Worm (Caenorhabditis elegans): ENCODE results near the gene F59F4.3.

Gene F59F4.3

DNA sequence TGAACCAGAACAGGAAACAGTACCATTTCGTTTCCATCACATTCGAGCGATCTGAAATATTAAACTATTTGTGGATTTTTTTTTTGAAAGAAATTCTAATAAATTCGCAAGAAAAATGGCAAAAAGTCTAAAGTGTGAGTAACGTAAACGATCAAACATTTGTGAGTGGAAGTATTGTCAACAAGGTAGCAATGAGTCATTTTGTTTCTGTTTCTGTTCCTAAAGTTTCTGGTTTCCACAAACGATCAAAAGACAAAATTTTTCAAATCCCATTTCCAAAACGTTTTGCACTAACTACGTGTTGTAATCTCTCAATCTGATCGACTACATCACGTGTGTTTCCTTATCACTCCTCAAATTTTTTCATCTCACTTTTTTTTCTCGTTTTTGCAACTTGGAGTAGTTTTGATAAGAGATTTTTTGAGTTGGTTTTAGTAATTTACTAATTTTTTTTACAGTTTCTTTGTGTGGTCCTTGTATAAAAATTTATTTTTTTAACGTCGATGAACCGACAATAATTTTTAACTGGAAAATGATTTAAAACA, at the start of gene F59F4.3:
TSS of gene F59F4.3 (minus strand) at position 51 of the 545 bp plus-strand sequence.
- TF ChIP-seq sea-2 (GFP tag; IDR thresholded peaks at IDR 0.05) (no peak), nhr-80 (tag; optimal IDR thresholded peaks at IDR 0.05) (peak; percentile 22)

DNA sequence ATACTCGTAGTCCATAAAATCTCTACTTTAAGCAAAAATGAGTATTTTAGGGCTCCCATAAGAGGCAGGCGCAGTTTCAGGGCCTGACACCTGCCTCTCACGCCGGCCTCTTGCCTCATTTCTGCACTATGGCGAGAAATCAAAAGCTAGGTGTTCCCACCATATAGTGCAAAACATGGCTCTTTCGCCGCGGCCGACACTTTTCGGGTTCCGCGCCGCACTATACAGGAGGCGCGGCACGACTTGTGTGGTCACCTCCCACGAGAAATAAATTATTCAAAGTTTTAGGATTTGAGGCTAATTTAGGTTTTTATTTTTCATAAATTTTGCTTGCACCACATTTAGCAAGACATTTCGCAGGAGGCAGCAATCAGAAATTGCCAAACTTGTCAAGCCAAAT, 45.1 kb upstream of the F59F4.3 start:
- TF ChIP-seq T07F8.4 (tag; optimal IDR thresholded peaks at IDR 0.05) (no peak), snpc-4 (GFP tag; optimal IDR thresholded peaks at IDR 0.05) (peak; percentile 40), snpc-4 (tag; optimal IDR thresholded peaks at IDR 0.05) (peak in 3 of 4 experiments; percentile 58 to 90 (median 88)), snpc-1.1 (tag; optimal IDR thresholded peaks at IDR 0.05; ENCODE audit: insufficient read depth) (peak; percentile 71), hmg-1.2 (GFP tag; IDR thresholded peaks at IDR 0.05) (peak; percentile 49; the same call in 1 of the 2 replicates)

DNA sequence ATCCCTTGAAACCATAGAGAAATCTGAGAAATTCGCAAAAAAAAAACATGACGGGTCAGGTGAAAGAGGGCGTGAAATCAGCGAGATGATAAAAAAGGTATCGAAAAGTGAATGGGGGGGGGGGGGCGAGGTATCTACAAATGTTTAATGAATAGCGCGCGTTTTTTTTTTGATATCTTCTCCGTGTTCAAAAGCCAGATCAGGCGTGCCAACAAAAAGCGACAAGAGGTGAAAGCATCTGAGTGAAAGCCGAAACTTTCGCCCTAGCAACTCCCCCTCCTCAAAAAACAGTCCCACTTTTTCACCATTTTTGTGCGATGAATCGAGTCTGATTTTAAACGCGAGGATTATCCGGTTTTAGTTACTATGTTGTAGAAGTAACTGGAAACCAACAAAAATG, 40.6 kb upstream of the F59F4.3 start:
- TF ChIP-seq nhr-90 (tag; optimal IDR thresholded peaks at IDR 0.05) (no peak), B0261.1 (tag; optimal IDR thresholded peaks at IDR 0.05) (no peak), ceh-91 (GFP tag; IDR thresholded peaks at IDR 0.05) (no peak), unc-62 (GFP tag; optimal IDR thresholded peaks at IDR 0.05) (no peak), F57C9.4 (tag; optimal IDR thresholded peaks at IDR 0.05) (no peak), Y67H2A.10 (GFP tag; conservative IDR thresholded peaks at IDR 0.05) (no peak), snpc-1.1 (tag; optimal IDR thresholded peaks at IDR 0.05; ENCODE audit: insufficient read depth) (no peak), ceh-79 (tag; optimal IDR thresholded peaks at IDR 0.05) (no peak), Y95B8A.8 (GFP tag; IDR thresholded peaks at IDR 0.05) (no peak), aptf-2 (GFP tag; conservative IDR thresholded peaks at IDR 0.05) (no peak), sptf-2 (GFP tag; optimal IDR thresholded peaks at IDR 0.05) (no peak)

DNA sequence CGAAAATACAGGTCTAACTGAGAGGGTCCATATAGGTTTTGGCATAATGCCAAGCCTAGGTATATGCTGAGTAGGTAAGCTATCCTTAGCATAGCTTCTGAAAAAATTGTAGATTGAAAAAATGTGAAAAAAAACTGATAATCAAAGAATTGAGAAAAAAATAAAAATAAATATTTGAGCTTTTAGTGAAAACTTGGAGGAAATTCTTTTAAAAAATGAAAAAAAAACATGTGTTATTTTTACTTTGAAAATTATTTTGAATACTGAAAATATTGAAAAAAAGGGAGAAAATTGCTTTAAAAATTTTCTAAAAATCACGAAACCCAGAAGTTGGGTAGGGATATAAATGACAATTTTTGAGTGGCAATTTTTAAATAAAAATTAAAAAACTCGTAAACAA, 40.1 kb upstream of the F59F4.3 start, which contains the start of gene F53H4.3:
TSS of gene F53H4.3 (minus strand) at position 101 of the 400 bp plus-strand sequence.
- TF ChIP-seq lir-1 (GFP tag; conservative IDR thresholded peaks at IDR 0.05) (no peak), B0019.2 (GFP tag; conservative IDR thresholded peaks at IDR 0.05) (no peak)

DNA sequence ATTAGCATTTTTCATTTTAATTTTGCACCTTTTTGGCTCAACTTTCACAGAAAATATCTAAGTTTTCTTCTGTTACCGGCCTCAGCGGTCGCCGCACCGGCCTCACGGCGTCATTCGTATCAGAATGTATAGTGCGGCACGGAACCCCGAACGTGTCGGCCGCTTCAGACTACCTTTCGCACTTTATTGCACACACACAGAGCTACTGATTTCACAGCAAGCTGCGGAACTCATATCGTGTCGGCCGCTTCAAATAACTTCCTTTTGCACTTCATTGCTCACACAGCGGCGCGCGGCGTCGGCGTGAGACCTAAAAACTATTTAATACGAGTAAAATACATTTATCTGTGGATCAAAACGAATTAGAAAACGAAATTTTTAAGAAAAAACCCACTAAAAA, 37.1 kb upstream of the F59F4.3 start:
- TF ChIP-seq ceh-40 (GFP tag; IDR thresholded peaks at IDR 0.05): no peak
- TF ChIP-seq snpc-1.1 (tag; optimal IDR thresholded peaks at IDR 0.05; ENCODE audit: insufficient read depth): peak; percentile 2
- no peak for TF ChIP-seq snpc-4 (GFP tag; optimal IDR thresholded peaks at IDR 0.05)
- TF ChIP-seq snpc-4 (tag; optimal IDR thresholded peaks at IDR 0.05): peak in 2 of 4 experiments; percentile 67 to 80

DNA sequence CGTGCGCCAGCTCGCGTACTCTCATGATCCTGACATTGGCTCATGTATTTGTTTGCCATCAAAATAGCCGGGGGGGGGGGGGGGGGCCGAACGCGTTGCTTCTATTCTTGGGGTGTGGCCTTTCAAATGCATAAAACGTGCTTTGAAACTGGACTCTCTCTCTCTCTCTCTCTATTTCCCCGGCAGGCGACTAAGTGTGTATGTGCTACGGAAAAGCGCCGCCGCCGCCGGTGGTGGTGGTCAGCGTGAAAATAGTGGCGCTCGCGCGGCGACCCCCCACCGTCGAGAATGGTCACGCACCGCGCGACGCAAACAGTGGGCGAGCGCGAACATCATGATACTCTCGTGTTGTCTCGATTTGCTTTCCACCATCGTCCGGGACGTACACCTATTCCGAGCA, 33.6 kb upstream of the F59F4.3 start:
- TF ChIP-seq dox-1 (GFP tag; IDR thresholded peaks at IDR 0.05) (0 out of 2 replicates have a peak, but pooled peaks have one; percentile 27), ZK185.1 (tag; optimal IDR thresholded peaks at IDR 0.05; ENCODE audit: poor library complexity, severe bottlenecking) (no peak), ceh-58 (GFP tag; IDR thresholded peaks at IDR 0.05) (no peak), snpc-1.1 (tag; optimal IDR thresholded peaks at IDR 0.05; ENCODE audit: insufficient read depth) (no peak), zfh-2 (GFP tag; conservative IDR thresholded peaks at IDR 0.05) (peak; percentile 92), F55B11.4 (tag; optimal IDR thresholded peaks at IDR 0.05; ENCODE audit: borderline replicate concordance, insufficient read depth) (no peak), aptf-3 (GFP tag; IDR thresholded peaks at IDR 0.05) (no peak), T26A5.8 (tag; optimal IDR thresholded peaks at IDR 0.05) (no peak), B0019.2 (GFP tag; conservative IDR thresholded peaks at IDR 0.05) (no peak), ceh-91 (GFP tag; IDR thresholded peaks at IDR 0.05) (no peak), egrh-3 (GFP tag; IDR thresholded peaks at IDR 0.05) (peak; percentile 68; the same call in 1 of the 2 replicates)
